Worm (Caenorhabditis elegans) whole organism, early embryonic: ENCODE results near the gene pir-2.

Source experiments
- B0310.2 ChIP-seq: sonication (generic microtip); optimal IDR thresholded peaks from 2 replicates; lab custom pipeline; 2016; ENCODE audit warnings: mild to moderate bottlenecking, missing genetic modification characterization, missing compliant biosample characterization
- F13C5.2 ChIP-seq: sonication (generic microtip); optimal IDR thresholded peaks from 2 replicates; lab custom pipeline; 2017; ENCODE audit warnings: mild to moderate bottlenecking, missing genetic modification characterization, inconsistent platforms, missing compliant biosample characterization
- aly-1 ChIP-seq: sonication (generic microtip); optimal IDR thresholded peaks from 2 replicates; lab custom pipeline; 2016; ENCODE audit warnings: missing genetic modification characterization, missing compliant biosample characterization
- ama-1 ChIP-seq: fragments of 150-350 bp; optimal IDR thresholded peaks from 2 replicates; lab custom pipeline; 2014
- ceh-13 ChIP-seq: fragments of 200-800 bp; sonication (Bioruptor generic); optimal IDR thresholded peaks from 2 replicates; lab custom pipeline; 2018; ENCODE audit warnings: mild to moderate bottlenecking, missing genetic modification characterization, missing compliant biosample characterization
- ceh-36 ChIP-seq: sonication (generic microtip); optimal IDR thresholded peaks from 2 replicates; lab custom pipeline; 2016; ENCODE audit warnings: missing genetic modification characterization, inconsistent platforms, missing compliant biosample characterization
- ets-7 ChIP-seq: sonication (generic microtip); optimal IDR thresholded peaks from 2 replicates; lab custom pipeline; 2016; ENCODE audit warnings: missing genotype, missing genetic modification characterization, missing compliant biosample characterization
- flt-1 ChIP-seq: fragments of 200-800 bp; sonication (Bioruptor generic); IDR thresholded peaks from 2 replicates; pipeline ENCODE4 v1.3.6; 2022; ENCODE audit warnings: missing genetic modification characterization, missing compliant biosample characterization
- hmbx-1 ChIP-seq: sonication (generic microtip); optimal IDR thresholded peaks from 2 replicates; lab custom pipeline; 2016; ENCODE audit warnings: mild to moderate bottlenecking, missing genetic modification characterization, missing compliant biosample characterization
- hmg-4 ChIP-seq: fragments of 200-800 bp; sonication (Bioruptor generic); optimal IDR thresholded peaks from 2 replicates; lab custom pipeline; 2018; ENCODE audit warnings: mild to moderate bottlenecking, missing genetic modification characterization, missing compliant biosample characterization
- hnd-1 ChIP-seq: sonication (generic microtip); optimal IDR thresholded peaks from 2 replicates; lab custom pipeline; 2016; ENCODE audit warnings: missing genetic modification characterization, missing compliant biosample characterization
- pes-1 ChIP-seq: fragments of 200-800 bp; sonication (Bioruptor generic); IDR thresholded peaks from 2 replicates; pipeline ENCODE4 v1.3.6; 2022; ENCODE audit warnings: missing genetic modification reagents, missing genetic modification characterization, missing compliant biosample characterization
- scrt-1 ChIP-seq: fragments of 200-800 bp; sonication (Bioruptor generic); IDR thresholded peaks from 2 replicates; pipeline ENCODE4 v1.3.6; 2022; ENCODE audit warnings: missing genetic modification characterization, missing compliant biosample characterization
- sea-1 ChIP-seq: fragments of 200-800 bp; sonication (Bioruptor generic); conservative IDR thresholded peaks from 2 replicates; pipeline ENCODE4 v1.3.6; 2022; ENCODE audit warnings: missing genetic modification characterization, missing compliant biosample characterization
- tbx-11 ChIP-seq: fragments of 200-800 bp; sonication (Bioruptor generic); IDR thresholded peaks from 2 replicates; pipeline ENCODE4 v1.3.6; 2022; ENCODE audit warnings: missing genetic modification characterization, missing compliant biosample characterization
- tbx-37 ChIP-seq: fragments of 200-800 bp; sonication (Bioruptor generic); conservative IDR thresholded peaks from 2 replicates; pipeline ENCODE4 v1.3.6; 2022; ENCODE audit warnings: missing genetic modification reagents, missing genetic modification characterization, missing compliant biosample characterization
- tra-4 ChIP-seq: sonication (generic microtip); optimal IDR thresholded peaks from 2 replicates; lab custom pipeline; 2017; ENCODE audit warnings: missing genetic modification characterization, missing compliant biosample characterization

Gene pir-2

DNA sequence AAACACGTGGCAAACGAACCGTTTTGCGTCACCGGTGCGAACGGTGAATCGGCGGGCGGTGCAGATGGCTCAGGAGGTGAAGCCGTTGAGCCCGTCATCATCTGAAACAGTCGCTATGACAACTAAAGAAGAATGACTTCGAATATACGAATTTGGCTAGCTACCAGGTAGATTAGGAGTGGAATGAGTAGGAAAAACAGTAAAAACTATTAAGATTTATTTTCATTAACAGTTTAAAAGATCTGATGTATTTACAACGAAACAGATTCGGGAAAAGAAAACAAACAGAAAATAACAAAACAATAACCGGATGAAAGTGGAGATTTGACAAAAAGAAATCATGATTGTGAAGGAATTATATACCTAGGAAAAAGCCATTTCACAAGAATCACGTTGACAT lies 10.5 kb upstream of the pir-2 start, which contains the start of gene F54C8.7:
TSS of gene F54C8.7 (minus strand) at position 101 of the 400 bp plus-strand sequence.
- TF ChIP-seq tra-4 (tag; lab: Kevin White, UChicago), result no peak
- no peak for TF ChIP-seq hmg-4 (GFP tag; lab: Kevin White, UChicago)
- TF ChIP-seq ama-1 (lab: Kevin White, UChicago), result no peak
- no peak for TF ChIP-seq aly-1
- TF ChIP-seq pes-1 (GFP tag; lab: Robert Waterston, UW), result no peak
- no peak for TF ChIP-seq hnd-1 (tag; lab: Kevin White, UChicago)
- TF ChIP-seq ceh-13 (GFP tag; lab: Kevin White, UChicago), result no peak
- TF ChIP-seq ets-7, result no peak

DNA sequence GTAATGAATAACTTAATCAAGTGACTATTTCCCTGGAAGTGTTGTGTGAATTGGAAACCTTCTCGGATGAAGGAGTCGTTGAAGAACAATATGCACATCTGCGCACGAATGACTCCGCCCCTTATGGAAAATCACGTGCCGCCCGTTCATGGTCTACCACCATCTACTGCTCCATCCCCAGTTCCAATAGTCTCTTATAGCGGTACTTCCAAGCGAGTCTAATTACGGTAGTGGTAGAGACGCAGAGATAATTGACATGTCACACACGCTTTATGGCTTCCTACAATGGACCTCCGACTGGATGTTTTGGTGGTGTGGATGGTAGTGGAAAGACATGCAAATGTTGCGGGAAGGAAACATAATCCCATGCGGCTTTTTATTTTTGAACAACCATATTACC lies 7.5 kb upstream of the pir-2 start:
- TF ChIP-seq flt-1 (GFP tag; lab: Robert Waterston, UW) (0 out of 2 replicates have a peak, but pooled peaks have one; percentile 36), pes-1 (GFP tag; lab: Robert Waterston, UW) (no peak), ceh-36 (tag; lab: Kevin White, UChicago) (no peak), ceh-13 (GFP tag; lab: Kevin White, UChicago) (no peak), tra-4 (tag; lab: Kevin White, UChicago) (peak; percentile 5), sea-1 (GFP tag; lab: Robert Waterston, UW) (no peak), scrt-1 (GFP tag; lab: Robert Waterston, UW) (0 out of 2 replicates have a peak, but pooled peaks have one; percentile 12), hmg-4 (GFP tag; lab: Kevin White, UChicago) (peak; percentile 65)

DNA sequence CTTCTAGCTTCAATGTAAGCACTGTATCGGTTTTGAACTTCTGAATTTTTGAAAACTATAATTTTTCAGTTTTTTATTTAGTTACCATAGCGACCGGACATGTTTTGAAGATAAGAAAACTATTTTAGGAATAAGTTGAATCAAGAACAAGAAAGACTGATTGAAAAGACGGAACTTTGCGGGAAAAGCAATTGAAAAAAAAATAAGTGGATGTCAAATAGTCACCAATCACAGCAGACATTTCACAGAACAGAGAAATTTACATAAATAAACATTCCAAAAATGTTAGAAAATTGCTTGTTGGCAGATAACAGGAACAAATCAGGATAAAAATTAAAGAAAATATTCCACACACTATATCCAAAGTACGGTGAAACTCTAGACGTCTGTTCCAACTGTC lies 6.4 kb upstream of the pir-2 start, which contains the start of gene F54C8.6:
TSS of gene F54C8.6 (minus strand) at position 101 of the 400 bp plus-strand sequence.
- TF ChIP-seq F13C5.2 (tag; lab: Kevin White, UChicago) (no peak), hmbx-1 (tag; lab: Kevin White, UChicago) (no peak), ama-1 (lab: Kevin White, UChicago) (no peak), B0310.2 (tag; lab: Kevin White, UChicago) (no peak), tbx-37 (no peak), pes-1 (GFP tag; lab: Robert Waterston, UW) (no peak), scrt-1 (GFP tag; lab: Robert Waterston, UW) (no peak), flt-1 (GFP tag; lab: Robert Waterston, UW) (no peak), ceh-13 (GFP tag; lab: Kevin White, UChicago) (no peak), ets-7 (no peak), tra-4 (tag; lab: Kevin White, UChicago) (no peak), sea-1 (GFP tag; lab: Robert Waterston, UW) (no peak), tbx-11 (GFP tag; lab: Robert Waterston, UW) (no peak)

DNA sequence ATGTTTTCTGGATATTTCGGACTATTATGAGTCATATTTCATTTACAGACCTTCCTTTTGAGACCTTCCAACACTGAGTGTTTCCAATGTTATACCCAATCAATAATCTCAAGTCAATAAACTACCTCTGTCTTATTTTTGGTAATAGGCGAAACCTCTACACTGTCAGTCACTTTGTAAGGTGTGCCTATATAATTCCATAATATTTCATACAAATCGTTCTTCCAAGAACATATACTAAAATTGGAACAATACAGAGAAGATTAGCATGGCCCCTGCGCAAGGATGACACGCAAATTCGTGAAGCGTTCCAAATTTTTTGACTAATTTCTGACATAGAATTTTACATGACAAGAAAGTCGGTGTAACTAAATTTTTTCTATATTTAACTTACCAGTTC lies 5.9 kb upstream of the pir-2 start:
- TF ChIP-seq pes-1 (GFP tag; lab: Robert Waterston, UW), result 0 out of 2 replicates have a peak, but pooled peaks have one; percentile 13

DNA sequence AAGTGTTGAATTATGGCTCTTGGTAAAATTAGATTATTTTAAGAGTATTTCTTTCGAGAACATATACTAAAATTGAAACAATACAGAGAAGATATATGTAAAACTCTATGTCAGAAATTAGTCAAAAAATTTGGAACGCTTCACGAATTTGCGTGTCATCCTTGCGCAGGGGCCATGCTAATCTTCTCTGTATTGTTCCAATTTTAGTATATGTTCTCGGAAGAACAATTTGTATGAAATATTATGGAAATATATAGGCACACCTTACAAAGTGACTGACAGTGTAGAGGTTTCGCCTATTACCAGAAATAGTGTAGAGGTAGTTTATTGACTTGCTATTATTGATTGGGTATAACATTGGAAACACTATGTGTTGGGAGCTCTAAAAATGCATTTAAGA lies 4.2 kb upstream of the pir-2 start:
- TF ChIP-seq pes-1 (GFP tag; lab: Robert Waterston, UW), result peak; percentile 65

DNA sequence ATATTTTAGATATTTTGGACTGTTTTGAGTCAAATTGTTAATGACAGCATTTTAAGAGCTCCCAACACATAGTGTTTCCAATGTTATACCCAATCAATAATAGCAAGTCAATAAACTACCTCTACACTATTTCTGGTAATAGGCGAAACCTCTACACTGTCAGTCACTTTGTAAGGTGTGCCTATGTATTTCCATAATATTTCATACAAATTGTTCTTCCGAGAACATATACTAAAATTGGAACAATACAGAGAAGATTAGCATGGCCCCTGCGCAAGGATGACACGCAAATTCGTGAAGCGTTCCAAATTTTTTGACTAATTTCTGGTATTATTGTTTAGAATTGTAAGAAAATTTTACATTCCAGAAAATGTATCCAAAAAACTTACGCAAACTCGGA lies 2.3 kb upstream of the pir-2 start:
- peak; percentile 52; the same call in 1 of the 2 replicates for TF ChIP-seq pes-1 (GFP tag; lab: Robert Waterston, UW)

DNA sequence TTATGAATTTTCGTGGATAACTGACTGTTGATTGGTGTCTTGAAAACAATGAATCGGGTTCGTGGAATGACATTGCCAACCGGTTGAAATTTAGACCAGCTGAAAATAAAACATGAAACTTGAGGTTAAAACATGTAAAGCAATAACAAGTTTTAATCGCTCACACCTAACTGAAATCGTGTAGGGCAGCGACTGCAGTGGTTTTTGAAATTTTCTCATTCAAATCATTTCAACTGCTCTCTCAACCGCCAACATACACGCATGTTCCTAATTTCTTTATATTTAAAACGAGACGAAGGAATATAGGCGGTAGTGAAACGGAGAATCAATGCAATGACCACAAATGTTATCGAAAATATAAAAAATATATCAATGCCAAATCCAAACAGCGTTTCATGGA lies 588 bp downstream of the pir-2 start:
- no peak for TF ChIP-seq tra-4 (tag; lab: Kevin White, UChicago)
- TF ChIP-seq ama-1 (lab: Kevin White, UChicago), result no peak
- no peak for TF ChIP-seq F13C5.2 (tag; lab: Kevin White, UChicago)
- no peak for TF ChIP-seq flt-1 (GFP tag; lab: Robert Waterston, UW)
- no peak for TF ChIP-seq ets-7
- no peak for TF ChIP-seq pes-1 (GFP tag; lab: Robert Waterston, UW)

DNA sequence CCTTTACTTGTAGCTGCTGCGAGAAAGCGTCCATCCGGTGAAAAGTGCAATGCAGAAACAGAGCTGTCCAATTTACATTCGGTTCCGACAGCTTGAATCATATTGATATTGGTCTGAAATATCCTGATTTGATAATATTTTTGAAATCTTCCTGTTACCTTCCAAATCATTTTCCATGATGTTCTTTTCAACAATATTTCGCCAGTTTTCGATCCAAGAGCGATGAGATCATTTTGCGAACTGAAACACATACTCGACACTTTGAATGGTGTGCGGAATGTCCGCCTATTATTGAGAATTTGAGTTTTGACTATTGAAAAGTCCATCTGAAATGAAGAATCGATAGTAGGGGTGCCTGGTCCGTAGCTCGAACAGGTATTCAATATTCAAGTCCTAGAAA lies 2.3 kb downstream of the pir-2 start, which contains the start of gene emb-30:
TSS of gene emb-30 (minus strand) at position 328 of the 400 bp plus-strand sequence.
- no peak for TF ChIP-seq B0310.2 (tag; lab: Kevin White, UChicago)
- no peak for TF ChIP-seq hmg-4 (GFP tag; lab: Kevin White, UChicago)
- TF ChIP-seq tra-4 (tag; lab: Kevin White, UChicago), result no peak
- TF ChIP-seq scrt-1 (GFP tag; lab: Robert Waterston, UW), result no peak
- TF ChIP-seq ceh-13 (GFP tag; lab: Kevin White, UChicago), result no peak
- no peak for TF ChIP-seq tbx-37
- TF ChIP-seq flt-1 (GFP tag; lab: Robert Waterston, UW), result no peak
- TF ChIP-seq hmbx-1 (tag; lab: Kevin White, UChicago), result no peak
- no peak for TF ChIP-seq ets-7
- no peak for TF ChIP-seq hnd-1 (tag; lab: Kevin White, UChicago)

DNA sequence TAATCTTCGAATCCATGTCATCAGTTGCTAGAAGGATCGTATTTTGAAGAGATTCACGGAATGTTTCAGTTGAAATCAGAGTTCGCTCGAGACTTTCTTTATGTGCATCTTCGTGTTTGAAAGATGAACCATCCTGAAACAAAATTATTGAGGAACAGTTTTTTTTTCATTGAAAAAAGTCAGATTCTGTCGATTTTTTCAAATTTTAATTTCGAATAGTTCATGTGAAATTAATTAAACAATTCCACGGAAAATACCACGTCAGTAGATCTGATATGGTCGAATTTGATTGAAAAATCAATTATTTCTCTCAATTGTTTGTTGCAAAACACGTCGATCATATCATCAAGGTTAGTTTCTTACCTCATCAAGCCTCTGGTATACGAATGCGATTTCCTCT lies 4.0 kb downstream of the pir-2 start, which contains the start of gene F54C8.1:
TSS of gene F54C8.1 (plus strand) at position 301 of the 400 bp plus-strand sequence.
- TF ChIP-seq B0310.2 (tag; lab: Kevin White, UChicago), result no peak
- no peak for TF ChIP-seq hnd-1 (tag; lab: Kevin White, UChicago)
- no peak for TF ChIP-seq ets-7
- TF ChIP-seq flt-1 (GFP tag; lab: Robert Waterston, UW), result no peak
- TF ChIP-seq tbx-37, result no peak
- TF ChIP-seq tbx-11 (GFP tag; lab: Robert Waterston, UW), result no peak
- TF ChIP-seq sea-1 (GFP tag; lab: Robert Waterston, UW), result no peak
- TF ChIP-seq aly-1, result no peak
- no peak for TF ChIP-seq tra-4 (tag; lab: Kevin White, UChicago)
- no peak for TF ChIP-seq hmg-4 (GFP tag; lab: Kevin White, UChicago)
- no peak for TF ChIP-seq ama-1 (lab: Kevin White, UChicago)
- no peak for TF ChIP-seq ceh-36 (tag; lab: Kevin White, UChicago)
- TF ChIP-seq scrt-1 (GFP tag; lab: Robert Waterston, UW), result no peak
- no peak for TF ChIP-seq F13C5.2 (tag; lab: Kevin White, UChicago)
- no peak for TF ChIP-seq ceh-13 (GFP tag; lab: Kevin White, UChicago)
